Worm (Caenorhabditis elegans): ENCODE results near the gene F35D11.1.

DNA sequence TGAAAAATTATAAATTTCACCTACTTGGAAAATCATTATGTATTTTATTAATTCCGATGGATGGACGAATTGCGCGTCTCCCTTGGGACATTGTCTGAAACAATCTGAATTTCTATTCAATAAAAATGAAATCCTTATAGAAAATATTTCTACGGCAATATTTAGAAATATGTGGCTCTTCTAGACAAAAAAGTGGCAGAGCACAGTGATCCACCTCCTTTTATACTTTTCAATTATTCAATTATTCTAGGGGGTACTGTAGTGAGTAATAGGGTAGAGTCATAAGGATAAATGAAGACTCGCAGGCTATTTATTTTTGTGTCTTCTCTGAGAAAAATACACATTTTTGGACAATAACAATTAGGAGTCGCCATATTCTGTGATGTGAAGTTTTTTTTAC is 36.5 kb downstream of the F35D11.1 start, which contains the start of gene T05A7.12:
- TF ChIP-seq Y53G8AR.9 (GFP tag; conservative IDR thresholded peaks at IDR 0.05) (no peak), snpc-4 (GFP tag; optimal IDR thresholded peaks at IDR 0.05) (no peak), snpc-4 (tag; optimal IDR thresholded peaks at IDR 0.05) (no peak), C17E4.6 (GFP tag; IDR thresholded peaks at IDR 0.05) (no peak), ztf-26 (tag; optimal IDR thresholded peaks at IDR 0.05) (no peak), B0261.1 (tag; optimal IDR thresholded peaks at IDR 0.05) (no peak), hlh-12 (tag; optimal IDR thresholded peaks at IDR 0.05) (no peak)

Data from whole organism, young adult.